Fruit fly (Drosophila melanogaster): ENCODE data around the gene Nrd1.

DNA sequence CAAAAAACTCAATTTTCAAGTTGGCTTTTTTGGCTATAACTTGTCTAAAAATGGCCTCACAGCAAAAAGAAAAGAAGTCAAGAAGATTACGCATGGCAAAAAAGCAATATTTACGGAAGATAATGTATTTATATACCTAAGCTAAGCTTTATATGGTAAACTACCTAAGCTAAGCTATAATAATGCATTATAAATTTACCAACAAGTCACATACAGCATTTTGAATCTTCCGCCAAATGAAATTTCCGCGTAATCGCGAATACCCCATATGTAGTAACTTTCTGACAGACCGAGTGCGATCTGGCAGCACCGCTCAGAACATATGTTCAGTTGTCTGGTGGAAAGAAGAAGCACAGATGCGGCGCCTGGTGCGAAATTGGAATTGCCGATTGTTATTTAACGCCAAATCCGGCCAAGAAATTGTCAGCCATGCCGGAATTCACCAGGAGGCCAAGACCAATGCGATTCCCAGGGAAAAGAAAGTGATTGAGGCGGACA is 23.0 kb upstream of the Nrd1 start, which contains the start of gene sicily:
- TF ChIP-seq CG8478 (optimal IDR thresholded peaks at IDR 0.05) (no peak), CTCF (optimal IDR thresholded peaks at IDR 0.05) (no peak)
